Worm (Caenorhabditis elegans): Measurements from ENCODE around the gene ima-1.

- TF ChIP-seq him-1 (tag; optimal IDR thresholded peaks at IDR 0.05) (no peak), W03F9.2 (tag; optimal IDR thresholded peaks at IDR 0.05) (no peak)
Observed at ce11 chrV:11211323-11211722, 28.2 kb upstream of the ima-1 start.
